Worm (Caenorhabditis elegans) whole organism, L4 larva: ENCODE data around the gene F36H12.3.
"Not testable (repeated sequence)": the region's sequence is repeated elsewhere in the genome, so short reads cannot be mapped to it uniquely, and the experiment has no call there.

Experiments used
- ceh-82 ChIP-seq: sonication (generic microtip); optimal IDR thresholded peaks from 2 replicates; lab custom pipeline; 2017; ENCODE audit warnings: missing biosample characterization, missing genetic modification characterization
- egl-27 ChIP-seq: sonication (generic microtip); optimal IDR thresholded peaks from 3 replicates; lab custom pipeline; 2017; ENCODE audit warnings: missing biosample characterization, missing genetic modification reagents, missing genetic modification characterization
- lsy-2 ChIP-seq, 2 experiments: fragments of 150-350 bp in 1 of 2; sonication (generic microtip) in 1 of 2; optimal IDR thresholded peaks; 2 replicates each; lab custom pipeline; 2014 to 2017; ENCODE audit warnings: missing biosample characterization in 2 of 2, missing genetic modification characterization in 2 of 2
- nhr-76 ChIP-seq: fragments of 150-350 bp; optimal IDR thresholded peaks from 2 replicates; lab custom pipeline; 2014; ENCODE audit warnings: missing biosample characterization, missing genetic modification characterization
- pha-4 ChIP-seq, 2 experiments: fragments of 150-350 bp in 1 of 2; fragments of 200-800 bp in 1 of 2; sonication (Bioruptor generic) in 1 of 2; IDR thresholded peaks in 1 of 2; optimal IDR thresholded peaks in 1 of 2; 2 replicates each; pipeline versions ENCODE4 v1.3.6 to Lab custom; 2014 to 2022; ENCODE audit warnings: missing genetic modification characterization in 2 of 2, missing genetic modification reagents in 2 of 2, missing biosample characterization in 1 of 2, missing compliant biosample characterization in 1 of 2
- snpc-4 ChIP-seq: fragments of 150-350 bp; optimal IDR thresholded peaks from 2 replicates; lab custom pipeline; 2014; ENCODE audit warnings: missing biosample characterization, missing genetic modification characterization
- unc-62 ChIP-seq, 3 experiments: fragments of 150-350 bp in 1 of 3; sonication (generic microtip); optimal IDR thresholded peaks in 2 of 3; peaks in 1 of 3; 1 replicate in 1 of 3; 2 replicates in 2 of 3; lab custom pipeline; 2014 to 2017; ENCODE audit warnings: missing biosample characterization in 3 of 3, missing genetic modification characterization in 3 of 3, missing genetic modification reagents in 3 of 3, missing genotype in 1 of 3

- not testable (repeated sequence) for TF ChIP-seq unc-62 (GFP tag; optimal IDR thresholded peaks at IDR 0.05 in 1 of 2; lab: Kevin White, UChicago); unc-62 (tag; optimal IDR thresholded peaks at IDR 0.05; lab: Kevin White, UChicago); lsy-2 (tag; optimal IDR thresholded peaks at IDR 0.05; lab: Kevin White, UChicago); nhr-76 (tag; lab: Kevin White, UChicago); snpc-4 (tag; lab: Kevin White, UChicago); pha-4 (GFP tag; IDR thresholded peaks at IDR 0.05; lab: Robert Waterston, UW); pha-4 (tag; optimal IDR thresholded peaks at IDR 0.05; lab: Kevin White, UChicago); egl-27 (tag; lab: Kevin White, UChicago); ceh-82 (tag; lab: Kevin White, UChicago)
Measured at ce11 chrIV:5316223-5316622, 43.6 kb downstream of the F36H12.3 start, which contains the start of gene msp-65.
